Fruit fly (Drosophila melanogaster): ENCODE results near the gene Mulk.

The Mulk gene

dm6 chr2L:10249655-10250202, 20.1 kb upstream of the Mulk start (continued):
- TF ChIP-seq dmrt99B (tag; optimal IDR thresholded peaks at IDR 0.05) (no peak), CG2678 (tag; optimal IDR thresholded peaks at IDR 0.05) (no peak), pho (GFP tag; optimal IDR thresholded peaks at IDR 0.05) (no peak), Neu2 (GFP tag; optimal IDR thresholded peaks at IDR 0.05; ENCODE audit: borderline replicate concordance) (peak; percentile 35), Taf1 (GFP tag; IDR thresholded peaks at IDR 0.05) (no peak), CG7556 (GFP tag; optimal IDR thresholded peaks at IDR 0.05) (no peak), zf30C (GFP tag; optimal IDR thresholded peaks at IDR 0.05) (no peak), Stat92E (GFP tag; optimal IDR thresholded peaks at IDR 0.05) (no peak), CG1603 (tag; optimal IDR thresholded peaks at IDR 0.05) (peak; percentile 19), CG10267 (tag; optimal IDR thresholded peaks at IDR 0.05) (no peak), Optix (GFP tag; IDR thresholded peaks at IDR 0.05) (no peak), pita (GFP tag; optimal IDR thresholded peaks at IDR 0.05) (no peak), CG3281 (GFP tag; optimal IDR thresholded peaks at IDR 0.05) (peak; percentile 45), CG11695 (GFP tag; IDR thresholded peaks at IDR 0.05) (peak; percentile 55; the same call in 1 of the 3 replicates), Hr3 (GFP tag; optimal IDR thresholded peaks at IDR 0.05) (no peak), slou (GFP tag; optimal IDR thresholded peaks at IDR 0.05) (no peak), Doc2 (GFP tag; IDR thresholded peaks at IDR 0.05) (no peak), ham (GFP tag; IDR thresholded peaks at IDR 0.05) (no peak), nerfin-1 (tag; optimal IDR thresholded peaks at IDR 0.05) (peak; percentile 91), CG12155 (GFP tag; optimal IDR thresholded peaks at IDR 0.05) (no peak), Spps (tag; optimal IDR thresholded peaks at IDR 0.05) (peak; percentile 2), CG2116 (GFP tag; optimal IDR thresholded peaks at IDR 0.05) (no peak), vvl (GFP tag; IDR thresholded peaks at IDR 0.05) (no peak), fd102C (GFP tag; optimal IDR thresholded peaks at IDR 0.05) (peak; percentile 46), TFAM (GFP tag; optimal IDR thresholded peaks at IDR 0.05) (no peak), Dp (GFP tag; optimal IDR thresholded peaks at IDR 0.05) (no peak), her (GFP tag; optimal IDR thresholded peaks at IDR 0.05) (no peak), CG30431 (GFP tag; optimal IDR thresholded peaks at IDR 0.05) (no peak), CG1529 (GFP tag; optimal IDR thresholded peaks at IDR 0.05) (peak; percentile 40), Side (GFP tag; optimal IDR thresholded peaks at IDR 0.05) (peak; percentile 1), CG13123 (GFP tag; optimal IDR thresholded peaks at IDR 0.05) (no peak), Xbp1 (GFP tag; optimal IDR thresholded peaks at IDR 0.05) (no peak), cad (GFP tag; optimal IDR thresholded peaks at IDR 0.05) (no peak), CG18599 (GFP tag; optimal IDR thresholded peaks at IDR 0.05) (no peak), CrebB (tag; optimal IDR thresholded peaks at IDR 0.05) (peak; percentile 64), CG2202 (tag; optimal IDR thresholded peaks at IDR 0.05) (peak; percentile 30), MESR4 (GFP tag; optimal IDR thresholded peaks at IDR 0.05) (no peak), abd-A (tag; optimal IDR thresholded peaks at IDR 0.05) (no peak), p53 (GFP tag; optimal IDR thresholded peaks at IDR 0.05) (peak; percentile 76), Eip74EF (GFP tag; optimal IDR thresholded peaks at IDR 0.05) (no peak), tup (GFP tag; optimal IDR thresholded peaks at IDR 0.05) (no peak), pros (GFP tag; optimal IDR thresholded peaks at IDR 0.05) (no peak), CG14965 (GFP tag; optimal IDR thresholded peaks at IDR 0.05; ENCODE audit: borderline replicate concordance) (no peak), HmgZ (tag; optimal IDR thresholded peaks at IDR 0.05) (peak; percentile 0), Hmx (GFP tag; optimal IDR thresholded peaks at IDR 0.05) (no peak), GATAe (GFP tag; conservative IDR thresholded peaks at IDR 0.05) (no peak), CG9215 (GFP tag; IDR thresholded peaks at IDR 0.05) (no peak), sug (tag; optimal IDR thresholded peaks at IDR 0.05) (peak; percentile 16), bbx (GFP tag; IDR thresholded peaks at IDR 0.05; ENCODE audit: partially characterized antibody) (no peak), CG17361 (GFP tag; IDR thresholded peaks at IDR 0.05) (no peak)

All from whole organism, embryonic.